Fruit fly (Drosophila melanogaster): ENCODE measurements around the gene CG43168.

dm6 chr3L:6233281-6233680, 42.3 kb upstream of the CG43168 start, which contains the start of gene BG642312:
- TF ChIP-seq dl (GFP tag; optimal IDR thresholded peaks at IDR 0.05; ENCODE audit: insufficient read depth in 1 of 2, partially characterized antibody in 2 of 2) = no peak
- no peak for TF ChIP-seq h (GFP tag; optimal IDR thresholded peaks at IDR 0.05)
- TF ChIP-seq CG32264 (GFP tag; optimal IDR thresholded peaks at IDR 0.05) = no peak
- TF ChIP-seq pan (optimal IDR thresholded peaks at IDR 0.05) = no peak
- TF ChIP-seq Hr78 (GFP tag; optimal IDR thresholded peaks at IDR 0.05) = no peak
- TF ChIP-seq Hr83 (GFP tag; optimal IDR thresholded peaks at IDR 0.05; ENCODE audit: poor library complexity, severe bottlenecking) = no peak
- TF ChIP-seq psq (GFP tag; optimal IDR thresholded peaks at IDR 0.05) = no peak
- no peak for TF ChIP-seq Sp1 (GFP tag; optimal IDR thresholded peaks at IDR 0.05)
- TF ChIP-seq lola (GFP tag; optimal IDR thresholded peaks at IDR 0.05) = no peak
- TF ChIP-seq fru (GFP tag; optimal IDR thresholded peaks at IDR 0.05) = no peak
- no peak for TF ChIP-seq Mio (GFP tag; optimal IDR thresholded peaks at IDR 0.05)
- no peak for TF ChIP-seq HLH106 (tag; optimal IDR thresholded peaks at IDR 0.05)
- no peak for TF ChIP-seq dmrt93B (GFP tag; optimal IDR thresholded peaks at IDR 0.05)

All from whole organism, wandering third instar larva.